Fruit fly (Drosophila melanogaster) whole organism, embryonic: ENCODE results near the gene Lim3.

Experiments used
- ATbp ChIP-seq: fragments of 200-800 bp; sonication (Bioruptor generic); optimal IDR thresholded peaks from 2 replicates; lab custom pipeline; 2017; ENCODE audit warnings: missing biosample characterization, mild to moderate bottlenecking, missing genetic modification characterization, missing genetic modification reagents
- Atf6 ChIP-seq: fragments of 200-800 bp; sonication (Bioruptor generic); IDR thresholded peaks from 2 replicates; pipeline ENCODE4 v1.3.6; 2022; ENCODE audit warnings: missing biosample characterization, missing genetic modification characterization
- Awh ChIP-seq: fragments of 200-800 bp; sonication (Bioruptor generic); IDR thresholded peaks from 2 replicates; pipeline ENCODE4, ENCODE4 v1.3.6; 2022; ENCODE audit warnings: missing biosample characterization, missing genetic modification characterization
- CG10147 ChIP-seq: fragments of 200-800 bp; sonication (Bioruptor generic); optimal IDR thresholded peaks from 2 replicates; lab custom pipeline; 2019; ENCODE audit warnings: missing biosample characterization, mild to moderate bottlenecking, missing genetic modification characterization, moderate library complexity
- CG10366 ChIP-seq: fragments of 200-800 bp; sonication (Bioruptor generic); IDR thresholded peaks from 2 replicates; pipeline ENCODE4 v1.3.6; 2022; ENCODE audit warnings: missing biosample characterization, missing genetic modification characterization
- CG10959 ChIP-seq: fragments of 200-800 bp; sonication (Bioruptor generic); IDR thresholded peaks from 2 replicates; pipeline ENCODE4 v1.3.6; 2022; ENCODE audit warnings: missing biosample characterization, missing genetic modification characterization
- CG11695 ChIP-seq: fragments of 200-800 bp; sonication (Bioruptor generic); IDR thresholded peaks from 3 replicates; pipeline ENCODE4 v1.3.6; 2022; ENCODE audit warnings: missing biosample characterization, missing genetic modification characterization
- CG12299 ChIP-seq: fragments of 200-800 bp; sonication (Bioruptor generic); optimal IDR thresholded peaks from 2 replicates; lab custom pipeline; 2018; ENCODE audit warnings: missing biosample characterization, mild to moderate bottlenecking, missing genetic modification characterization
- CG1233 ChIP-seq: fragments of 200-800 bp; sonication (Bioruptor generic); optimal IDR thresholded peaks from 4 replicates; lab custom pipeline; 2018; ENCODE audit warnings: missing biosample characterization, mild to moderate bottlenecking, missing genetic modification characterization
- CG13894 ChIP-seq: fragments of 200-800 bp; sonication (Bioruptor generic); optimal IDR thresholded peaks from 3 replicates; lab custom pipeline; 2018; ENCODE audit warnings: missing biosample characterization, mild to moderate bottlenecking, missing genetic modification characterization, moderate library complexity
- CG14441 ChIP-seq: fragments of 200-800 bp; sonication (Bioruptor generic); IDR thresholded peaks from 2 replicates; pipeline ENCODE4 v1.3.6; 2022; ENCODE audit warnings: missing biosample characterization, missing genetic modification characterization
- CG14860 ChIP-seq: fragments of 200-800 bp; sonication (Bioruptor generic); IDR thresholded peaks from 3 replicates; pipeline ENCODE4 v1.3.6; 2022; ENCODE audit warnings: missing biosample characterization, missing genetic modification characterization; ENCODE audit not compliant: partially characterized antibody
- CG15696 ChIP-seq: fragments of 200-800 bp; sonication (Bioruptor generic); optimal IDR thresholded peaks from 2 replicates; lab custom pipeline; 2019; ENCODE audit warnings: missing biosample characterization, mild to moderate bottlenecking, missing genetic modification characterization, moderate library complexity
- CG16779 ChIP-seq: fragments of 200-800 bp; sonication (Bioruptor generic); IDR thresholded peaks from 2 replicates; pipeline ENCODE4 v1.3.6; 2022; ENCODE audit warnings: missing biosample characterization, missing genetic modification characterization
- CG17568 ChIP-seq: fragments of 200-800 bp; sonication (Bioruptor generic); optimal IDR thresholded peaks from 2 replicates; lab custom pipeline; 2018; ENCODE audit warnings: missing biosample characterization, mild to moderate bottlenecking, missing genetic modification characterization, moderate library complexity
- CG2712 ChIP-seq: fragments of 200-800 bp; optimal IDR thresholded peaks from 3 replicates; lab custom pipeline; 2019; ENCODE audit warnings: missing biosample characterization, mild to moderate bottlenecking, missing genetic modification characterization, moderate library complexity
- CG30431 ChIP-seq: fragments of 200-800 bp; sonication (Bioruptor generic); optimal IDR thresholded peaks from 2 replicates; lab custom pipeline; 2017; ENCODE audit warnings: missing biosample characterization, missing genetic modification characterization
- CG32532 ChIP-seq: fragments of 200-800 bp; sonication (Bioruptor generic); IDR thresholded peaks from 2 replicates; pipeline ENCODE4 v1.3.6; 2022; ENCODE audit warnings: missing biosample characterization, missing genetic modification characterization
- CG3847 ChIP-seq: fragments of 200-800 bp; sonication (Bioruptor generic); IDR thresholded peaks from 2 replicates; pipeline ENCODE4 v1.3.6; 2022; ENCODE audit warnings: missing biosample characterization, missing genetic modification characterization
- CG4282 ChIP-seq: fragments of 200-800 bp; sonication (Bioruptor generic); optimal IDR thresholded peaks from 2 replicates; lab custom pipeline; 2016; ENCODE audit warnings: missing biosample characterization, missing genetic modification characterization
- CG4328 ChIP-seq: fragments of 200-800 bp; sonication (Bioruptor generic); optimal IDR thresholded peaks from 3 replicates; lab custom pipeline; 2017; ENCODE audit warnings: missing biosample characterization, missing genetic modification reagents, missing genetic modification characterization
- CG4360 ChIP-seq: fragments of 200-800 bp; sonication (Bioruptor generic); IDR thresholded peaks from 2 replicates; pipeline ENCODE4 v1.3.6; 2022; ENCODE audit warnings: missing biosample characterization, missing genetic modification characterization
- CG5245 ChIP-seq: fragments of 200-800 bp; sonication (Bioruptor generic); optimal IDR thresholded peaks from 3 replicates; lab custom pipeline; 2016; ENCODE audit warnings: missing biosample characterization, missing genetic modification characterization
- CG6765 ChIP-seq: fragments of 200-800 bp; sonication (Bioruptor generic); optimal IDR thresholded peaks from 3 replicates; lab custom pipeline; 2017; ENCODE audit warnings: missing biosample characterization, mild to moderate bottlenecking, missing genetic modification characterization
- CG7556 ChIP-seq: fragments of 200-800 bp; sonication (Bioruptor generic); optimal IDR thresholded peaks from 2 replicates; lab custom pipeline; 2017; ENCODE audit warnings: missing biosample characterization, mild to moderate bottlenecking, missing genetic modification characterization
- CG8388 ChIP-seq: fragments of 200-800 bp; sonication (Bioruptor generic); optimal IDR thresholded peaks from 2 replicates; lab custom pipeline; 2019; ENCODE audit warnings: missing biosample characterization, mild to moderate bottlenecking, missing genetic modification characterization, moderate library complexity
- CG9797 ChIP-seq: fragments of 200-800 bp; sonication (Bioruptor generic); optimal IDR thresholded peaks from 3 replicates; lab custom pipeline; 2018; ENCODE audit warnings: missing biosample characterization, mild to moderate bottlenecking, missing genetic modification characterization
- D19A ChIP-seq: fragments of 200-800 bp; optimal IDR thresholded peaks from 3 replicates; lab custom pipeline; 2019; ENCODE audit warnings: missing biosample characterization, mild to moderate bottlenecking, missing genetic modification characterization, moderate library complexity
- Dref ChIP-seq: fragments of 200-800 bp; sonication (Bioruptor generic); IDR thresholded peaks from 2 replicates; pipeline ENCODE4 v1.3.6; 2022; ENCODE audit warnings: missing biosample characterization, missing genetic modification characterization
- Hand ChIP-seq: fragments of 200-800 bp; sonication (Bioruptor generic); optimal IDR thresholded peaks from 2 replicates; lab custom pipeline; 2017; ENCODE audit warnings: mild to moderate bottlenecking, missing biosample characterization, missing genetic modification reagents, missing genetic modification characterization
- Hmr ChIP-seq: fragments of 200-800 bp; sonication (Bioruptor generic); optimal IDR thresholded peaks from 3 replicates; lab custom pipeline; 2017; ENCODE audit warnings: mild to moderate bottlenecking, missing biosample characterization, missing genetic modification reagents, missing genetic modification characterization
- NK7.1 ChIP-seq: fragments of 200-800 bp; sonication (Bioruptor generic); optimal IDR thresholded peaks from 3 replicates; lab custom pipeline; 2016; ENCODE audit warnings: missing biosample characterization, missing genetic modification characterization
- Opbp ChIP-seq: fragments of 200-800 bp; sonication (Bioruptor generic); IDR thresholded peaks from 3 replicates; pipeline ENCODE4 v1.3.6; 2022; ENCODE audit warnings: missing biosample characterization, missing genetic modification characterization; ENCODE audit not compliant: partially characterized antibody
- Sin3A ChIP-seq: fragments of >200 bp; optimal IDR thresholded peaks from 2 replicates; lab custom pipeline; 2018
- Usf ChIP-seq: fragments of 200-800 bp; sonication (Bioruptor generic); optimal IDR thresholded peaks from 2 replicates; lab custom pipeline; 2017; ENCODE audit warnings: missing genotype, missing biosample characterization, missing genetic modification characterization
- Xbp1 ChIP-seq: fragments of 200-800 bp; sonication (Bioruptor generic); optimal IDR thresholded peaks from 3 replicates; lab custom pipeline; 2016; ENCODE audit warnings: missing biosample characterization, mild to moderate bottlenecking, missing genetic modification characterization
- ash1 ChIP-seq: fragments of 200-800 bp; sonication (Bioruptor generic); optimal IDR thresholded peaks from 2 replicates; lab custom pipeline; 2018; ENCODE audit warnings: missing biosample characterization, mild to moderate bottlenecking, missing genetic modification characterization
- az2 ChIP-seq: fragments of 200-800 bp; sonication (Bioruptor generic); optimal IDR thresholded peaks from 3 replicates; lab custom pipeline; 2016; ENCODE audit warnings: missing biosample characterization, missing genetic modification characterization
- cg ChIP-seq: fragments of 200-800 bp; sonication (Bioruptor generic); optimal IDR thresholded peaks from 3 replicates; lab custom pipeline; 2019; ENCODE audit warnings: missing biosample characterization, mild to moderate bottlenecking, missing genetic modification characterization, moderate library complexity
- chif ChIP-seq, 2 experiments: fragments of 200-800 bp; sonication (Bioruptor generic); optimal IDR thresholded peaks; 3 replicates each; lab custom pipeline; 2016; ENCODE audit warnings: missing biosample characterization in 2 of 2, missing genetic modification characterization in 2 of 2
- dati ChIP-seq: fragments of 200-800 bp; sonication (Bioruptor generic); IDR thresholded peaks from 2 replicates; pipeline ENCODE4 v1.3.6; 2022; ENCODE audit warnings: missing biosample characterization, missing genetic modification characterization
- ftz-f1 ChIP-seq: fragments of 200-800 bp; sonication (Bioruptor generic); optimal IDR thresholded peaks from 2 replicates; lab custom pipeline; 2016; ENCODE audit warnings: missing biosample characterization, missing genetic modification characterization
- gcm ChIP-seq: fragments of 200-800 bp; sonication (Bioruptor generic); optimal IDR thresholded peaks from 2 replicates; lab custom pipeline; 2019; ENCODE audit warnings: missing biosample characterization, mild to moderate bottlenecking, missing genetic modification characterization, moderate library complexity
- gem ChIP-seq: fragments of 200-800 bp; sonication (Bioruptor generic); optimal IDR thresholded peaks from 2 replicates; lab custom pipeline; 2019; ENCODE audit warnings: missing biosample characterization, mild to moderate bottlenecking, missing genetic modification characterization, moderate library complexity
- lbe ChIP-seq: fragments of 200-800 bp; sonication (Bioruptor generic); optimal IDR thresholded peaks from 2 replicates; lab custom pipeline; 2016; ENCODE audit warnings: missing biosample characterization, mild to moderate bottlenecking, missing genetic modification characterization
- ro ChIP-seq: fragments of 200-800 bp; sonication (Bioruptor generic); IDR thresholded peaks from 2 replicates; pipeline ENCODE4 v1.3.6; 2022; ENCODE audit warnings: missing biosample characterization, missing genetic modification characterization
- sens ChIP-seq: fragments of 200-800 bp; sonication (Bioruptor generic); peaks from one replicate; lab custom pipeline; 2016; ENCODE audit warnings: missing biosample characterization, missing genetic modification characterization
- slbo ChIP-seq: fragments of 200-800 bp; sonication (Bioruptor generic); IDR thresholded peaks from 2 replicates; pipeline ENCODE4 v1.3.6; 2022; ENCODE audit warnings: missing biosample characterization, missing genetic modification characterization
- tgo ChIP-seq: fragments of 200-800 bp; sonication (Bioruptor generic); IDR thresholded peaks from 3 replicates; pipeline ENCODE4 v1.3.6; 2022; ENCODE audit warnings: missing biosample characterization, missing genetic modification characterization
- twi ChIP-seq: fragments of 200-800 bp; optimal IDR thresholded peaks from 2 replicates; lab custom pipeline; 2019; ENCODE audit warnings: missing biosample characterization, mild to moderate bottlenecking, missing genetic modification characterization, moderate library complexity
- zf30C ChIP-seq: fragments of 200-800 bp; sonication (Bioruptor generic); optimal IDR thresholded peaks from 3 replicates; lab custom pipeline; 2018; ENCODE audit warnings: missing biosample characterization, mild to moderate bottlenecking, missing genetic modification characterization

Gene Lim3

dm6 chr2L:19135955-19136677 is 27.9 kb upstream of the Lim3 start (continued):
- no peak for TF ChIP-seq zf30C
- TF ChIP-seq CG6765 (GFP tag; lab: Kevin White, UChicago): no peak
- TF ChIP-seq Atf6 (GFP tag; lab: Robert Waterston, UW): no peak
- TF ChIP-seq CG9797 (GFP tag; lab: Kevin White, UChicago): no peak
- TF ChIP-seq CG32532 (GFP tag; lab: Robert Waterston, UW): no peak
- no peak for TF ChIP-seq Xbp1 (GFP tag; lab: Kevin White, UChicago)
- TF ChIP-seq ftz-f1 (GFP tag; lab: Kevin White, UChicago): no peak
- no peak for TF ChIP-seq gcm (GFP tag; lab: Kevin White, UChicago)
- no peak for TF ChIP-seq Usf
- TF ChIP-seq CG3847: no peak
- no peak for TF ChIP-seq ro (GFP tag; lab: Robert Waterston, UW)
- peak; percentile 35 for TF ChIP-seq CG8388 (GFP tag; lab: Kevin White, UChicago)
- TF ChIP-seq Hand: no peak
- TF ChIP-seq CG15696 (tag; lab: Kevin White, UChicago): no peak
- no peak for TF ChIP-seq CG4282 (GFP tag; lab: Kevin White, UChicago)
- TF ChIP-seq CG1233: no peak
- TF ChIP-seq CG4328 (GFP tag; lab: Kevin White, UChicago): no peak
- no peak for TF ChIP-seq Dref (GFP tag; lab: Robert Waterston, UW)
- TF ChIP-seq Opbp (GFP tag; lab: Robert Waterston, UW): no peak
- TF ChIP-seq D19A (tag; lab: Kevin White, UChicago): peak; percentile 18
- no peak for TF ChIP-seq tgo (GFP tag; lab: Robert Waterston, UW)
- peak; percentile 41 for TF ChIP-seq sens (GFP tag; lab: Kevin White, UChicago)
- no peak for TF ChIP-seq Awh
- no peak for TF ChIP-seq ash1 (GFP tag; lab: Kevin White, UChicago)
- no peak for TF ChIP-seq CG7556 (GFP tag; lab: Kevin White, UChicago)
- no peak for TF ChIP-seq CG5245
- TF ChIP-seq CG2712 (tag; lab: Kevin White, UChicago): peak; percentile 50
- TF ChIP-seq CG30431 (GFP tag; lab: Kevin White, UChicago): no peak
- TF ChIP-seq CG14441 (GFP tag; lab: Robert Waterston, UW): no peak
- no peak for TF ChIP-seq CG16779
- TF ChIP-seq CG4360: no peak
- TF ChIP-seq CG10147 (GFP tag; lab: Kevin White, UChicago): no peak
- 0 out of 2 replicates have a peak, but pooled peaks have one; percentile 23 for TF ChIP-seq slbo (GFP tag; lab: Robert Waterston, UW)
- peak; percentile 77 for TF ChIP-seq lbe
- no peak for TF ChIP-seq Sin3A (lab: Kevin White, UChicago)
- no peak for TF ChIP-seq CG10959 (GFP tag; lab: Robert Waterston, UW)
- TF ChIP-seq az2: no peak
- peak in 1 of 2 experiments; percentile 6 for TF ChIP-seq chif (GFP tag; optimal IDR thresholded peaks at IDR 0.05; lab: Kevin White, UChicago)
- TF ChIP-seq CG10366: no peak
- TF ChIP-seq cg: no peak
- TF ChIP-seq CG12299 (tag; lab: Kevin White, UChicago): no peak
- TF ChIP-seq CG14860 (GFP tag; lab: Robert Waterston, UW): no peak
- no peak for TF ChIP-seq CG13894 (tag; lab: Kevin White, UChicago)
- TF ChIP-seq CG11695 (GFP tag; lab: Robert Waterston, UW): no peak
- no peak for TF ChIP-seq NK7.1 (GFP tag; lab: Kevin White, UChicago)
- peak; percentile 54 for TF ChIP-seq gem (tag; lab: Kevin White, UChicago)
- no peak for TF ChIP-seq CG17568 (GFP tag; lab: Kevin White, UChicago)
- no peak for TF ChIP-seq ATbp (GFP tag; lab: Kevin White, UChicago)
- no peak for TF ChIP-seq dati (GFP tag; lab: Robert Waterston, UW)
- no peak for TF ChIP-seq Hmr
- TF ChIP-seq twi (tag; lab: Kevin White, UChicago): no peak
